Worm (Caenorhabditis elegans): ENCODE measurements around the gene paml-1.

paml-1 gene

ce11 chrIII:10195911-10196310 is 38.0 kb downstream of the paml-1 start:
- TF ChIP-seq lin-11 (tag; optimal IDR thresholded peaks at IDR 0.05) (no peak), skn-1 (tag; optimal IDR thresholded peaks at IDR 0.05) (no peak), crh-2 (tag; optimal IDR thresholded peaks at IDR 0.05) (no peak), mdl-1 (tag; optimal IDR thresholded peaks at IDR 0.05) (no peak), alr-1 (tag; optimal IDR thresholded peaks at IDR 0.05) (no peak)

ce11 chrIII:10194569-10194968 is 39.3 kb downstream of the paml-1 start:
- TF ChIP-seq nhr-129 (tag; optimal IDR thresholded peaks at IDR 0.05), result no peak
- no peak for TF ChIP-seq C34F6.9 (tag; optimal IDR thresholded peaks at IDR 0.05)
- TF ChIP-seq mbf-1 (tag; optimal IDR thresholded peaks at IDR 0.05), result no peak
- no peak for TF ChIP-seq mdl-1 (tag; optimal IDR thresholded peaks at IDR 0.05)
- no peak for TF ChIP-seq blmp-1 (tag; optimal IDR thresholded peaks at IDR 0.05; ENCODE audit: insufficient read depth)
- TF ChIP-seq ztf-4 (tag; optimal IDR thresholded peaks at IDR 0.05), result no peak
- TF ChIP-seq nhr-12 (tag; optimal IDR thresholded peaks at IDR 0.05), result no peak
- TF ChIP-seq ama-1 (optimal IDR thresholded peaks at IDR 0.05), result no peak
- TF ChIP-seq Y55F3AM.14 (GFP tag; optimal IDR thresholded peaks at IDR 0.05), result no peak
- TF ChIP-seq nhr-11 (tag; optimal IDR thresholded peaks at IDR 0.05), result no peak
- no peak for TF ChIP-seq dmd-4 (tag; optimal IDR thresholded peaks at IDR 0.05)
- no peak for TF ChIP-seq egl-27 (tag; optimal IDR thresholded peaks at IDR 0.05)
- TF ChIP-seq unc-62 (GFP tag; optimal IDR thresholded peaks at IDR 0.05), result no peak
- no peak for TF ChIP-seq nhr-237 (tag; optimal IDR thresholded peaks at IDR 0.05)
- no peak for TF ChIP-seq lin-11 (tag; optimal IDR thresholded peaks at IDR 0.05)
- TF ChIP-seq sma-9 (GFP tag; optimal IDR thresholded peaks at IDR 0.05), result no peak
- TF ChIP-seq sma-9 (tag; optimal IDR thresholded peaks at IDR 0.05), result no peak
- no peak for TF ChIP-seq peb-1 (tag; optimal IDR thresholded peaks at IDR 0.05)

ce11 chrIII:10188912-10189311 is 45.0 kb downstream of the paml-1 start, which contains the start of gene epac-1:
epac-1 (plus strand) TSS chrIII:10189212.
- no peak for TF ChIP-seq sma-9 (GFP tag; optimal IDR thresholded peaks at IDR 0.05)
- TF ChIP-seq sma-9 (tag; optimal IDR thresholded peaks at IDR 0.05), result no peak
- TF ChIP-seq ceh-82 (tag; optimal IDR thresholded peaks at IDR 0.05), result no peak
- TF ChIP-seq dmd-4 (tag; optimal IDR thresholded peaks at IDR 0.05), result no peak
- no peak for TF ChIP-seq ama-1 (optimal IDR thresholded peaks at IDR 0.05)
- TF ChIP-seq ZK546.5 (tag; optimal IDR thresholded peaks at IDR 0.05), result no peak
- TF ChIP-seq ztf-11 (tag; optimal IDR thresholded peaks at IDR 0.05), result no peak
- no peak for TF ChIP-seq R02D3.7 (tag; optimal IDR thresholded peaks at IDR 0.05)
- no peak for TF ChIP-seq elt-3 (tag; optimal IDR thresholded peaks at IDR 0.05)
- no peak for TF ChIP-seq lin-11 (tag; optimal IDR thresholded peaks at IDR 0.05)
- no peak for TF ChIP-seq nhr-6 (tag; optimal IDR thresholded peaks at IDR 0.05)
- TF ChIP-seq mab-5 (tag; optimal IDR thresholded peaks at IDR 0.05), result no peak
- no peak for TF ChIP-seq unc-55 (GFP tag; optimal IDR thresholded peaks at IDR 0.05)
- no peak for TF ChIP-seq zag-1 (tag; optimal IDR thresholded peaks at IDR 0.05)
- TF ChIP-seq lsy-2 (tag; optimal IDR thresholded peaks at IDR 0.05), result no peak
- TF ChIP-seq nhr-23 (tag; optimal IDR thresholded peaks at IDR 0.05), result no peak
- no peak for TF ChIP-seq unc-62 (GFP tag; optimal IDR thresholded peaks at IDR 0.05)
- no peak for TF ChIP-seq fos-1 (tag; optimal IDR thresholded peaks at IDR 0.05)

- TF ChIP-seq nhr-129 (tag; optimal IDR thresholded peaks at IDR 0.05), result peak; percentile 40
- peak; percentile 69 for TF ChIP-seq C34F6.9 (tag; optimal IDR thresholded peaks at IDR 0.05)
- no peak for TF ChIP-seq ama-1 (optimal IDR thresholded peaks at IDR 0.05)
- no peak for TF ChIP-seq sma-3 (GFP tag; optimal IDR thresholded peaks at IDR 0.05)
- peak; percentile 20 for TF ChIP-seq zag-1 (tag; optimal IDR thresholded peaks at IDR 0.05)
- TF ChIP-seq snpc-4 (tag; optimal IDR thresholded peaks at IDR 0.05), result peak; percentile 60
- peak; percentile 91 for TF ChIP-seq unc-55 (GFP tag; optimal IDR thresholded peaks at IDR 0.05)
- TF ChIP-seq lsy-2 (tag; optimal IDR thresholded peaks at IDR 0.05), result peak in 1 of 2 experiments; percentile 52
These were observed 46.0 kb downstream of the paml-1 start for ce11 chrIII:10187840-10188239.

ce11 chrIII:10186160-10186559 is 47.7 kb downstream of the paml-1 start, which contains the start of gene unc-47:
unc-47 (minus strand) TSS chrIII:10186260.
- TF ChIP-seq mdl-1 (tag; optimal IDR thresholded peaks at IDR 0.05) (no peak), nhr-21 (tag; optimal IDR thresholded peaks at IDR 0.05) (no peak), dmd-4 (tag; optimal IDR thresholded peaks at IDR 0.05) (no peak), nhr-129 (tag; optimal IDR thresholded peaks at IDR 0.05) (no peak), sma-3 (GFP tag; optimal IDR thresholded peaks at IDR 0.05) (no peak), unc-62 (GFP tag; optimal IDR thresholded peaks at IDR 0.05) (no peak), egl-27 (tag; optimal IDR thresholded peaks at IDR 0.05) (no peak), F13H6.1 (tag; optimal IDR thresholded peaks at IDR 0.05) (no peak)

All from whole organism, L2 larva.